Worm (Caenorhabditis elegans) whole organism, L3 larva: ENCODE data around the gene E02A10.4.

Source experiments
- R02D3.7 ChIP-seq: fragments of 150-350 bp; optimal IDR thresholded peaks from 2 replicates; lab custom pipeline; 2014; ENCODE audit warnings: missing biosample characterization, missing genetic modification characterization
- ZK546.5 ChIP-seq: sonication (generic microtip); optimal IDR thresholded peaks from 2 replicates; lab custom pipeline; 2017; ENCODE audit warnings: missing biosample characterization, missing genetic modification characterization
- ama-1 ChIP-seq: fragments of 150-350 bp; optimal IDR thresholded peaks from 2 replicates; lab custom pipeline; 2018
- ceh-82 ChIP-seq: fragments of 150-350 bp; optimal IDR thresholded peaks from 2 replicates; lab custom pipeline; 2014; ENCODE audit warnings: missing biosample characterization, missing genetic modification characterization
- ceh-9 ChIP-seq: sonication (generic microtip); optimal IDR thresholded peaks from 2 replicates; lab custom pipeline; 2018; ENCODE audit warnings: missing biosample characterization, missing genetic modification characterization
- daf-12 ChIP-seq: fragments of 150-350 bp; optimal IDR thresholded peaks from 2 replicates; lab custom pipeline; 2014; ENCODE audit warnings: missing biosample characterization, missing genetic modification reagents, missing genetic modification characterization
- egl-5 ChIP-seq: fragments of 150-350 bp; optimal IDR thresholded peaks from 2 replicates; lab custom pipeline; 2017; ENCODE audit warnings: missing biosample characterization, missing genetic modification reagents, missing genetic modification characterization, inconsistent platforms
- elt-1 ChIP-seq: fragments of 150-350 bp; optimal IDR thresholded peaks from 2 replicates; lab custom pipeline; 2014; ENCODE audit warnings: missing biosample characterization, missing genetic modification characterization
- elt-2 ChIP-seq: sonication (generic microtip); optimal IDR thresholded peaks from 2 replicates; lab custom pipeline; 2016; ENCODE audit warnings: missing genetic modification reagents, mild to moderate bottlenecking, missing genetic modification characterization, missing compliant biosample characterization
- elt-3 ChIP-seq, 3 experiments: fragments of 150-350 bp in 1 of 3; sonication (generic microtip) in 2 of 3; optimal IDR thresholded peaks; 2 replicates in 2 of 3; 4 replicates in 1 of 3; lab custom pipeline; 2014 to 2017; ENCODE audit warnings: missing biosample characterization in 3 of 3, missing genetic modification characterization in 3 of 3
- fkh-10 ChIP-seq: sonication (generic microtip); optimal IDR thresholded peaks from 2 replicates; lab custom pipeline; 2017; ENCODE audit warnings: missing biosample characterization, missing genetic modification reagents, missing genetic modification characterization
- fkh-2 ChIP-seq: fragments of 150-350 bp; optimal IDR thresholded peaks from 2 replicates; lab custom pipeline; 2014; ENCODE audit warnings: missing biosample characterization, missing genetic modification reagents, missing genetic modification characterization
- fos-1 ChIP-seq: fragments of 150-350 bp; optimal IDR thresholded peaks from 2 replicates; lab custom pipeline; 2014; ENCODE audit warnings: missing biosample characterization, missing genetic modification characterization
- hmg-11 ChIP-seq: sonication (generic microtip); optimal IDR thresholded peaks from 2 replicates; lab custom pipeline; 2016; ENCODE audit warnings: missing genetic modification characterization, missing compliant biosample characterization
- lin-39 ChIP-seq: fragments of 150-350 bp; optimal IDR thresholded peaks from 2 replicates; lab custom pipeline; 2018; ENCODE audit warnings: missing biosample characterization, missing genetic modification reagents, missing genetic modification characterization
- lsy-12 ChIP-seq: sonication (generic microtip); optimal IDR thresholded peaks from 2 replicates; lab custom pipeline; 2016; ENCODE audit warnings: mild to moderate bottlenecking, missing genetic modification characterization, missing compliant biosample characterization
- mdl-1 ChIP-seq: fragments of 150-350 bp; optimal IDR thresholded peaks from 2 replicates; lab custom pipeline; 2014; ENCODE audit warnings: missing biosample characterization, missing genetic modification characterization
- mml-1 ChIP-seq: fragments of 150-350 bp; sonication (generic microtip); optimal IDR thresholded peaks from 3 replicates; lab custom pipeline; 2014; ENCODE audit warnings: missing biosample characterization, missing genetic modification characterization
- nfya-1 ChIP-seq: sonication (generic microtip); optimal IDR thresholded peaks from 2 replicates; lab custom pipeline; 2017; ENCODE audit warnings: missing genetic modification characterization, mild to moderate bottlenecking, missing compliant biosample characterization, antibody characterized with exemption, moderate library complexity; ENCODE audit not compliant: insufficient read depth
- nhr-11 ChIP-seq: fragments of 150-350 bp; optimal IDR thresholded peaks from 2 replicates; lab custom pipeline; 2014; ENCODE audit warnings: missing biosample characterization, missing genetic modification characterization
- nhr-23 ChIP-seq: fragments of 150-350 bp; optimal IDR thresholded peaks from 2 replicates; lab custom pipeline; 2014; ENCODE audit warnings: missing biosample characterization, missing genetic modification reagents, missing genetic modification characterization
- nhr-237 ChIP-seq: fragments of 150-350 bp; optimal IDR thresholded peaks from 2 replicates; lab custom pipeline; 2014; ENCODE audit warnings: missing biosample characterization, missing genetic modification characterization
- nhr-25 ChIP-seq: sonication (generic microtip); optimal IDR thresholded peaks from 2 replicates; lab custom pipeline; 2017; ENCODE audit warnings: missing biosample characterization, missing genetic modification characterization
- nhr-28 ChIP-seq: fragments of 150-350 bp; optimal IDR thresholded peaks from 2 replicates; lab custom pipeline; 2014; ENCODE audit warnings: missing biosample characterization, missing genetic modification characterization
- nhr-43 ChIP-seq: sonication (generic microtip); optimal IDR thresholded peaks from 2 replicates; lab custom pipeline; 2016; ENCODE audit warnings: mild to moderate bottlenecking, missing genetic modification characterization, missing compliant biosample characterization; ENCODE audit not compliant: poor library complexity, severe bottlenecking
- nhr-67 ChIP-seq: fragments of 150-350 bp; optimal IDR thresholded peaks from 2 replicates; lab custom pipeline; 2014; ENCODE audit warnings: missing biosample characterization, missing genetic modification characterization
- nhr-76 ChIP-seq: fragments of 150-350 bp; sonication (generic microtip); optimal IDR thresholded peaks from 5 replicates; lab custom pipeline; 2014; ENCODE audit warnings: missing biosample characterization, missing genetic modification characterization
- nhr-77 ChIP-seq: fragments of 150-350 bp; optimal IDR thresholded peaks from 2 replicates; lab custom pipeline; 2014; ENCODE audit warnings: missing biosample characterization, missing genetic modification characterization
- pha-4 ChIP-seq: fragments of 150-350 bp; optimal IDR thresholded peaks from 2 replicates; lab custom pipeline; 2014; ENCODE audit warnings: missing biosample characterization, missing genetic modification reagents, missing genetic modification characterization
- pqm-1 ChIP-seq: fragments of 150-350 bp; optimal IDR thresholded peaks from 2 replicates; lab custom pipeline; 2017; ENCODE audit warnings: missing biosample characterization, missing genetic modification characterization, inconsistent platforms
- sea-2 ChIP-seq: fragments of 150-350 bp; sonication (generic microtip); optimal IDR thresholded peaks from 4 replicates; lab custom pipeline; 2014; ENCODE audit warnings: missing biosample characterization, missing genetic modification reagents, missing genetic modification characterization
- skn-1 ChIP-seq: fragments of 150-350 bp; optimal IDR thresholded peaks from 2 replicates; lab custom pipeline; 2014; ENCODE audit warnings: missing biosample characterization, missing genetic modification characterization
- snpc-4 ChIP-seq: fragments of 150-350 bp; optimal IDR thresholded peaks from 2 replicates; lab custom pipeline; 2014; ENCODE audit warnings: missing biosample characterization, missing genetic modification characterization
- tbx-2 ChIP-seq: sonication (generic microtip); optimal IDR thresholded peaks from 2 replicates; lab custom pipeline; 2016; ENCODE audit warnings: mild to moderate bottlenecking, missing genetic modification characterization, missing compliant biosample characterization
- unc-39 ChIP-seq: sonication (generic microtip); optimal IDR thresholded peaks from 4 replicates; lab custom pipeline; 2017; ENCODE audit warnings: missing biosample characterization, missing genetic modification characterization
- unc-62 ChIP-seq: fragments of 150-350 bp; sonication (generic microtip); optimal IDR thresholded peaks from 4 replicates; lab custom pipeline; 2014; ENCODE audit warnings: missing biosample characterization, missing genetic modification reagents, missing genetic modification characterization
- zag-1 ChIP-seq: fragments of 150-350 bp; optimal IDR thresholded peaks from 2 replicates; lab custom pipeline; 2014; ENCODE audit warnings: missing biosample characterization, missing genetic modification characterization
- ztf-11 ChIP-seq: fragments of 150-350 bp; optimal IDR thresholded peaks from 2 replicates; lab custom pipeline; 2014; ENCODE audit warnings: missing biosample characterization, missing genetic modification characterization
- ztf-4 ChIP-seq: fragments of 150-350 bp; optimal IDR thresholded peaks from 2 replicates; lab custom pipeline; 2014; ENCODE audit warnings: missing biosample characterization, missing genetic modification characterization

Gene E02A10.4

DNA sequence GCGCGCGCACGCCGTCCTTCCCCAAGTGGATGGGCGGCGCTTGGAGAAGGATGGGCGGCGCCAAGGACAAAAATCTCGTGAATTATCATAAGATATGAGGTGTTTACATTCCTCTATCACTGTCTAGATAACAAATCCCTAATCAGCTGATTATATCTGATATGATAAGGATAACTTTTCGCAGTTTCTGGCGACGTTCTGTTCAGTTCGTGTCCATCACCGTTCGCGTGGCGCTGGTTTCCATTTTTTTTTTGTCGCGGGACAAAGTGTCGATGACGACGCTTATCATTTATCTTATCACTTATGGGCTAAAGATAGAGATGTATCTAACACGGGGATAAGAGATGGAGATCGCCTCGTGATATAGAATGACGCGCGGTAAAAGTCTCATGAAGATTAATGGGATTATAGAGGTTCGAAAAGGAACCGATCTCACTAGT lies 14.4 kb downstream of the E02A10.4 start (continued):
- no peak for TF ChIP-seq sea-2
- no peak for TF ChIP-seq zag-1 (tag; lab: Kevin White, UChicago)
- no peak for TF ChIP-seq lsy-12 (tag; lab: Kevin White, UChicago)
- TF ChIP-seq nhr-77 (tag; lab: Kevin White, UChicago): no peak
- TF ChIP-seq ZK546.5 (tag; lab: Kevin White, UChicago): no peak
- TF ChIP-seq lin-39 (tag; lab: Kevin White, UChicago): no peak
- TF ChIP-seq R02D3.7: no peak
- TF ChIP-seq ztf-11 (tag; lab: Kevin White, UChicago): no peak
- TF ChIP-seq nhr-43: peak; percentile 81
- no peak for TF ChIP-seq ama-1
- TF ChIP-seq nhr-23 (tag; lab: Kevin White, UChicago): peak; percentile 89
- no peak for TF ChIP-seq fos-1 (tag; lab: Kevin White, UChicago)
- no peak for TF ChIP-seq nhr-11
- no peak for TF ChIP-seq nfya-1
- no peak for TF ChIP-seq pha-4
- TF ChIP-seq elt-2 (tag; lab: Kevin White, UChicago): no peak
- TF ChIP-seq mdl-1 (tag; lab: Kevin White, UChicago): no peak
- TF ChIP-seq daf-12 (tag; lab: Kevin White, UChicago): no peak
- peak; percentile 97 to 99 (median 99) for TF ChIP-seq elt-3 (tag; optimal IDR thresholded peaks at IDR 0.05; lab: Kevin White, UChicago)
- TF ChIP-seq fkh-10 (GFP tag; lab: Kevin White, UChicago): no peak
- TF ChIP-seq fkh-2: no peak
- no peak for TF ChIP-seq egl-5 (tag; lab: Kevin White, UChicago)
- no peak for TF ChIP-seq nhr-67 (tag; lab: Kevin White, UChicago)
- no peak for TF ChIP-seq nhr-237 (tag; lab: Kevin White, UChicago)
- TF ChIP-seq, all 47 proteins: peak for 7

DNA sequence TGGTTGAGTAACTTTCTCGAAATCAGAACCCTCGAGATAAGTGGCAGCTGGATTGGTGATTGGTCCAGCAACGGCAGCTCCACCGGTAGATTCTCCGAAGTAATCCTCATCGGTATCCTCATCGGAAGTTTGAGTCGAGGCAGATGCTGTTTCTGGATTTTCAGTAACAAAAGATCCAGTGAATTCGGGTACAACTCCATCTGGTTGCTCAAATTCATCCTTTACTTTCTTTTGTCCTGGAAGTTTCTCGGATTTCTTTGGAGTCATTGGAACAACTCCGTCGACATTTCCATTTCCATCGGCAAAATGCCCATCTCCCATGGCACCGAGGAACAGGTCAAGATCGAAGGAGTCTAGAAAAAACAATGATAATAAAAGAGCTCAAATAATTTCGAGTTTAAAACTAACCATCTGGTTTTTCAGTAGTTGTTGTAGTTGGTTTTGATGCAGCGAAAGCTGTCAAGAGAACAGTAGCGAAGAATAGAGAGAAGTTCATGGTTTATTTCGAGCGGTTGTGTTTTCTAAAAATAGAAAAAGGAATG lies 15.0 kb downstream of the E02A10.4 start, which contains the start of gene F45D3.4:
F45D3.4 (minus strand) TSS at position 521 of the 542 bp plus-strand sequence.
- TF ChIP-seq nhr-25 (tag; lab: Kevin White, UChicago) (peak; percentile 2), hmg-11 (tag; lab: Kevin White, UChicago) (no peak), lin-39 (tag; lab: Kevin White, UChicago) (peak; percentile 41), ama-1 (peak; percentile 90)

DNA sequence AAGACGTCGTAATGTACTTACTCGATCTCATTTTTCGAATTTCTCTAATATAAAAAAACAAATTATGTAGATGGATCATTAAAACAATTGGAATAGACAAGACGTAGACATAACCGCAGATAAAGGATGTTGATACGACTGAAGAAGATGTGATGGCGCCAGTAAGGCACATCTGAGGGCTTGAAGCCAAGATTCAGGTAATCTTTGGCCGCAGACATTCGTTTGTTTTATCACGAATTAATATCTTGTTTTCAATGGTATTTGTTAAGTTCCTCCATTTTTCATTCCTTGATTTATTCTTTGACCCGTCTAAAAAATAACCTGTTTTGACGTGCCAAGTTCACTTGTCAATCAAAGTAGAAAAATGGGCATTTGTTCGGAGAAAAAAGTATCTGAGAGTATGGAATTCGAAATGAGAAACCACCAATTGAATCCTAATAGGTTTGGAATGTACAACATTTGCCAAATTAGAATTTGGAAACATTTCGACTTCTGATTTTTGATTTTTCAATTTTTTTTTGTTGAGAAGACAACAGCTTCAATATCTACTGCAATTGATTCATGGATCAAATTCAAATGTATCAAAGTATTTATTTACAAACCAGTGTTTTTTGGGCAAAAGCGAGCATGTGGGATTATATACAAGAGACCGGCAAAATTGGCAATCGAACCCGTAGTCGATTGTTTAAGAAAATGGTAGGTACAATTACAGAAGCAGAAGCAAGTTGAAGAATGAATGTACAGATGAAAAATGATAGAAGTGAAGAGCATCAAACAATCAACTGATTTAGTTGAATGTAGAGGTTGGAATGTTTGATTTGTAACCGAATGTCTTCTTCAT lies 15.9 kb downstream of the E02A10.4 start:
- TF ChIP-seq nhr-76 (tag; lab: Kevin White, UChicago): peak; percentile 58
- TF ChIP-seq nhr-25 (tag; lab: Kevin White, UChicago): peak; percentile 43
- peak; percentile 80 for TF ChIP-seq ama-1
- no peak for TF ChIP-seq ceh-82 (tag; lab: Kevin White, UChicago)
- TF ChIP-seq elt-3 (tag; optimal IDR thresholded peaks at IDR 0.05; lab: Kevin White, UChicago): peak in 1 of 3 experiments; percentile 62
- peak; percentile 3 for TF ChIP-seq tbx-2 (tag; lab: Kevin White, UChicago)
- TF ChIP-seq nfya-1: peak; percentile 8
- TF ChIP-seq nhr-11: no peak
- no peak for TF ChIP-seq nhr-237 (tag; lab: Kevin White, UChicago)
- TF ChIP-seq nhr-28: peak; percentile 80
- TF ChIP-seq pha-4: no peak
- TF ChIP-seq nhr-43: peak; percentile 66
- peak; percentile 10 for TF ChIP-seq unc-62 (GFP tag; lab: Kevin White, UChicago)

- TF ChIP-seq nhr-43 (peak; percentile 29), nhr-23 (tag; lab: Kevin White, UChicago) (peak; percentile 59), skn-1 (tag; lab: Kevin White, UChicago) (no peak)
These were observed 17.0 kb downstream of the E02A10.4 start for ce11 chrV:12550755-12551154.

ce11 chrV:12550036-12550626 lies 17.6 kb downstream of the E02A10.4 start, which contains the start of gene F45D3.3:
F45D3.3 (minus strand) TSS chrV:12550385.
- TF ChIP-seq ztf-4 (tag; lab: Kevin White, UChicago) (no peak), R02D3.7 (no peak), elt-1 (tag; lab: Kevin White, UChicago) (no peak), ceh-9 (tag; lab: Kevin White, UChicago) (no peak), mml-1 (tag; lab: Kevin White, UChicago) (no peak), elt-3 (tag; optimal IDR thresholded peaks at IDR 0.05; lab: Kevin White, UChicago) (no peak), fos-1 (tag; lab: Kevin White, UChicago) (no peak), nhr-77 (tag; lab: Kevin White, UChicago) (no peak), pqm-1 (tag; lab: Kevin White, UChicago) (no peak), nhr-67 (tag; lab: Kevin White, UChicago) (no peak), egl-5 (tag; lab: Kevin White, UChicago) (no peak), elt-2 (tag; lab: Kevin White, UChicago) (no peak), tbx-2 (tag; lab: Kevin White, UChicago) (no peak), nhr-23 (tag; lab: Kevin White, UChicago) (peak; percentile 80), snpc-4 (no peak), unc-39 (tag; lab: Kevin White, UChicago) (no peak), hmg-11 (tag; lab: Kevin White, UChicago) (no peak), ama-1 (peak; percentile 91), nfya-1 (peak; percentile 31), nhr-25 (tag; lab: Kevin White, UChicago) (peak; percentile 35), fkh-10 (GFP tag; lab: Kevin White, UChicago) (no peak), daf-12 (tag; lab: Kevin White, UChicago) (no peak), nhr-43 (peak; percentile 55), pha-4 (no peak)
